Worm (Caenorhabditis elegans): Measurements from ENCODE around the gene nhx-9.

nhx-9 gene

DNA sequence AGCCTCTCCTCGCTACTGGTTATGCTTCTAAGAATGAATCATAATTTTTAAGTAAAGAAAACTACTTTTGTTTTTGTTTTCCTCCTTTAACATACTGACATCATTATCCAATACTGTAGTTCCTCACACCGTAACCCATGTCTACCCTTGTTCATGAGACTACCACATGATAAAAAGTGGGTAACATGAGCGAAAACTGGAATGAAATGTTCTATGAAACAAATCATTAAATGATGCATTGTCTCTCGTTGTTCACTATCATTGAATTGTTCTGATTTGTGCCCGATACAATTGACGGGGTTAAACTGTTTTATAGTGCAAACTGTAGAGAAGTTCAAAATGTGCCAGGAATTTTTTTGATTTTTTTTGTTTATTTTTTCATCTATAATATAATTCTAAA lies 33.0 kb upstream of the nhx-9 start:
- TF ChIP-seq zip-5 (tag; optimal IDR thresholded peaks at IDR 0.05): no peak
- TF ChIP-seq rnt-1 (tag; optimal IDR thresholded peaks at IDR 0.05): no peak
- no peak for TF ChIP-seq ceh-45 (GFP tag; IDR thresholded peaks at IDR 0.05)
- TF ChIP-seq che-1 (tag; optimal IDR thresholded peaks at IDR 0.05): no peak
- no peak for TF ChIP-seq unc-86 (tag; optimal IDR thresholded peaks at IDR 0.05)
- TF ChIP-seq fkh-10 (GFP tag; optimal IDR thresholded peaks at IDR 0.05): no peak
- no peak for TF ChIP-seq mec-3 (tag; optimal IDR thresholded peaks at IDR 0.05; ENCODE audit: borderline replicate concordance)
- no peak for TF ChIP-seq elt-2 (tag; optimal IDR thresholded peaks at IDR 0.05)
- no peak for TF ChIP-seq F13H6.1 (tag; optimal IDR thresholded peaks at IDR 0.05)
- no peak for TF ChIP-seq pha-2 (tag; optimal IDR thresholded peaks at IDR 0.05)
- TF ChIP-seq dmd-4 (tag; optimal IDR thresholded peaks at IDR 0.05; ENCODE audit: borderline replicate concordance): no peak
- no peak for TF ChIP-seq madf-2 (tag; optimal IDR thresholded peaks at IDR 0.05)
- TF ChIP-seq hlh-13 (GFP tag; optimal IDR thresholded peaks at IDR 0.05): no peak
- no peak for TF ChIP-seq unc-55 (GFP tag; optimal IDR thresholded peaks at IDR 0.05)
- TF ChIP-seq ceh-18 (tag; optimal IDR thresholded peaks at IDR 0.05): no peak
- no peak for TF ChIP-seq sox-2 (GFP tag; IDR thresholded peaks at IDR 0.05)
- no peak for TF ChIP-seq npax-4 (tag; optimal IDR thresholded peaks at IDR 0.05)

ce11 chrIV:11899358-11899757 lies 31.3 kb upstream of the nhx-9 start, which contains the start of gene nhr-43:
Gene nhr-43, plus strand, starts transcription at chrIV:11899590.
- TF ChIP-seq zip-5 (tag; optimal IDR thresholded peaks at IDR 0.05) (no peak), K02D7.2 (tag; optimal IDR thresholded peaks at IDR 0.05) (no peak), dve-1 (tag; optimal IDR thresholded peaks at IDR 0.05) (no peak), T23F11.4 (GFP tag; optimal IDR thresholded peaks at IDR 0.05) (no peak), tbx-2 (tag; optimal IDR thresholded peaks at IDR 0.05) (no peak), pqm-1 (tag; optimal IDR thresholded peaks at IDR 0.05) (no peak), pros-1 (tag; optimal IDR thresholded peaks at IDR 0.05) (no peak), ahr-1 (tag; optimal IDR thresholded peaks at IDR 0.05) (no peak), syd-9 (tag; optimal IDR thresholded peaks at IDR 0.05) (no peak)

DNA sequence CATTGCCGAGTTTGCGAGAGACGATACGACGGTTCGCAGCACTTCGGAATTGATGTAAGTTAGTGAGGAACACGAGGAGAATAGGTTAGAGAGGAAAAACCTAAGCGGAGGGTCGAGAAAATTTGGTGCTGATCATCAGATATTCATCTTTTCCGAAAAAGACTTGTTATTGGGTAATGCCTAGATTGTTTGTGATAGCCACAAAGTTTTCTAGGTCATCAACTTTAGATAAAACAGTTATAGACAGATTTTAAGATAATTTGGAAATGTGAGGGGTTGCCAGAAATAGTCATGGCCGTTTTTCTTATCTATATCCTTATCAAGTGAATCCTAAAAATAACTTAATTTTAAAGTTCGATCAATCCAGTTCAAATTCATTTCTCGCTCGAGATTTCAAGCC lies 30.3 kb upstream of the nhx-9 start:
- TF ChIP-seq sox-4 (tag; optimal IDR thresholded peaks at IDR 0.05) (no peak), ceh-14 (tag; optimal IDR thresholded peaks at IDR 0.05) (no peak), che-1 (tag; optimal IDR thresholded peaks at IDR 0.05) (no peak), ceh-2 (tag; optimal IDR thresholded peaks at IDR 0.05) (no peak), pha-2 (tag; optimal IDR thresholded peaks at IDR 0.05) (no peak), ref-2 (tag; optimal IDR thresholded peaks at IDR 0.05) (no peak), tbx-7 (tag; optimal IDR thresholded peaks at IDR 0.05) (no peak), ceh-22 (tag; optimal IDR thresholded peaks at IDR 0.05) (no peak), mec-3 (tag; optimal IDR thresholded peaks at IDR 0.05; ENCODE audit: borderline replicate concordance) (no peak), ceh-9 (tag; optimal IDR thresholded peaks at IDR 0.05) (no peak), hlh-15 (tag; optimal IDR thresholded peaks at IDR 0.05) (no peak)

DNA sequence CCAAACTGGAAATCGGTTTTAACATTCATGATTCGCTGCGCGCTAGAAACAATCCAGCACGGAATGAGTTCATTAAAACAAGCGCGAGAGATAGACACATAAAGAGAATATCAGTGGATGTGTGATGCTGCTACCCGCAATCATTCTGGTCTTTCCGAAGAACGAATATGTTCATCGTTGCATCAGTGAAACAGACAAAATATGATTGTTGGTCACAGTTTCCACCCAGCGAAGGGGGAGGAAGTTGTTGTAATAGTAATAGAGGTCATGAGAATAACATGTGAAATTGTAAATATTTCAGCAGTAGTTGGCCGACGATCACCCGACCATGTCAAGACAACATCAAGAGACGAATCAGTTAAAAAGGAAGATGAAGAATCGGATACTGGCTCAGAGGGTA lies 29.5 kb upstream of the nhx-9 start:
- TF ChIP-seq mec-3 (tag; optimal IDR thresholded peaks at IDR 0.05; ENCODE audit: borderline replicate concordance): no peak
- no peak for TF ChIP-seq gmeb-2 (tag; optimal IDR thresholded peaks at IDR 0.05)
- no peak for TF ChIP-seq ceh-31 (tag; optimal IDR thresholded peaks at IDR 0.05)
- no peak for TF ChIP-seq fkh-6 (tag; optimal IDR thresholded peaks at IDR 0.05)
- TF ChIP-seq hlh-15 (tag; optimal IDR thresholded peaks at IDR 0.05): no peak
- TF ChIP-seq pag-3 (tag; optimal IDR thresholded peaks at IDR 0.05; ENCODE audit: borderline replicate concordance): no peak
- no peak for TF ChIP-seq nhr-232 (tag; optimal IDR thresholded peaks at IDR 0.05)
- TF ChIP-seq C38D4.7 (GFP tag; optimal IDR thresholded peaks at IDR 0.05): no peak
- TF ChIP-seq hlh-8 (tag; optimal IDR thresholded peaks at IDR 0.05): no peak
- no peak for TF ChIP-seq zip-5 (tag; optimal IDR thresholded peaks at IDR 0.05)
- no peak for TF ChIP-seq elt-2 (tag; optimal IDR thresholded peaks at IDR 0.05)
- no peak for TF ChIP-seq eyg-1 (tag; optimal IDR thresholded peaks at IDR 0.05)
- no peak for TF ChIP-seq dve-1 (tag; optimal IDR thresholded peaks at IDR 0.05)
- no peak for TF ChIP-seq che-1 (tag; optimal IDR thresholded peaks at IDR 0.05)
- no peak for TF ChIP-seq tbx-2 (tag; optimal IDR thresholded peaks at IDR 0.05)
